Fruit fly (Drosophila melanogaster) Kc167 (cell line): ENCODE measurements around the gene CG8671.

Experiments used
- Myc ChIP-seq: fragments of >200 bp; optimal IDR thresholded peaks from 2 replicates; lab custom pipeline; 2017; ENCODE audit warnings: missing external identifiers
- Sin3A ChIP-seq: fragments of >200 bp; optimal IDR thresholded peaks from 2 replicates; lab custom pipeline; 2018; ENCODE audit warnings: missing external identifiers
- h ChIP-seq: fragments of >200 bp; optimal IDR thresholded peaks from 3 replicates; lab custom pipeline; 2018; ENCODE audit warnings: missing external identifiers
- insv ChIP-seq: fragments of >200 bp; optimal IDR thresholded peaks from 3 replicates; lab custom pipeline; 2018; ENCODE audit warnings: missing external identifiers
- psq ChIP-seq: fragments of >200 bp; optimal IDR thresholded peaks from 2 replicates; lab custom pipeline; 2017; ENCODE audit warnings: missing external identifiers
- ttk ChIP-seq: sonication (Bioruptor generic); optimal IDR thresholded peaks from 2 replicates; lab custom pipeline; 2017; ENCODE audit warnings: missing external identifiers

The CG8671 gene

dm6 chr2L:21259008-21259407 is 3.7 kb upstream of the CG8671 start:
- no peak for TF ChIP-seq Myc (lab: Kevin White, UChicago)
- TF ChIP-seq insv (lab: Kevin White, UChicago) = no peak
- no peak for TF ChIP-seq ttk (lab: Kevin White, UChicago)
- TF ChIP-seq psq (lab: Kevin White, UChicago) = no peak
- TF ChIP-seq Sin3A (lab: Kevin White, UChicago) = no peak
- no peak for TF ChIP-seq h (lab: Kevin White, UChicago)

- TF ChIP-seq ttk (lab: Kevin White, UChicago) = no peak
- TF ChIP-seq Myc (lab: Kevin White, UChicago) = no peak
- TF ChIP-seq psq (lab: Kevin White, UChicago) = no peak
These were observed 1.9 kb upstream of the CG8671 start for dm6 chr2L:21260869-21261268.

dm6 chr2L:21263470-21264146 is 852 bp downstream of the CG8671 start:
- TF ChIP-seq psq (lab: Kevin White, UChicago) (no peak), h (lab: Kevin White, UChicago) (no peak), insv (lab: Kevin White, UChicago) (no peak), Myc (lab: Kevin White, UChicago) (no peak), ttk (lab: Kevin White, UChicago) (no peak), Sin3A (lab: Kevin White, UChicago) (no peak)

DNA sequence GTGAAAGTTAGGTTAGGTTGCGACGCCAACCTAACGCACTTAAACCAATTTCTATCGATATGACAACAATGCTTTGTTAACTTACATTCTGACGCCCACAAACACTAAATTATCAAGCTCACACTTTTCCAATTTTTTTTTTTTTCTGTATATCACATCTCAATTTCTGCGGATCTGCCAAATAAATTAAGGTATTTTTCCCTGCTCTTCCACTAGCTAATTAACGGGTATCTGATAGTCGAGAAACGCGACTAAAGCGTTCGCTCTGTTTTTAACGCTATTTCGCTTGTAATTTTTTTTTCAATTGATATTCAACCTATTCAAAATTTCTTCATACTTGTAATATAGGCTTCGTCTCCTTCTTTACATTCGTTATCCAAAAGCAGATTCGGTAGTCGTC is 3.5 kb downstream of the CG8671 start:
- TF ChIP-seq ttk (lab: Kevin White, UChicago) = no peak
- TF ChIP-seq h (lab: Kevin White, UChicago) = no peak
- TF ChIP-seq insv (lab: Kevin White, UChicago) = no peak
- TF ChIP-seq Myc (lab: Kevin White, UChicago) = no peak
- no peak for TF ChIP-seq Sin3A (lab: Kevin White, UChicago)
- no peak for TF ChIP-seq psq (lab: Kevin White, UChicago)

dm6 chr2L:21268140-21268539 is 5.4 kb downstream of the CG8671 start:
- TF ChIP-seq insv (lab: Kevin White, UChicago) (no peak), psq (lab: Kevin White, UChicago) (no peak)

DNA sequence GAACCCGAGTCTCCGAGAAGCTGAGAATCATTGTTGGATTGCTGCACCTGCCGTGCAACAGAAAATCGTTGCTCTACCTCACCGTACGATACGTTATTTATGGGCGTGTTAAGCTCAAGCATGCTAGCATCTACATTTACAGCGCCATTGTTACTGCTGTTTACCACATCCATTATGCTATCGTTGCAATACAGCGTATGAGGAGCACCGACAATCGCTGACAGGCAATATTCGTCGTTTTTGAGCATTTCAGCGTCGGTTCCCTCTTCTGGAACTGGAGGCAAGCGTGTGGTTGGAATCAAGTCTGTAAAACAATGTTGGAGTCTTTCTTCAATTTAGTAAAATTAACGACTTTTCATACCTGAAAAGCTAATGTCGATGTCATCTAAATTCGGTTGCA is 26.3 kb downstream of the CG8671 start:
- TF ChIP-seq insv (lab: Kevin White, UChicago) (no peak), Sin3A (lab: Kevin White, UChicago) (no peak), h (lab: Kevin White, UChicago) (no peak), Myc (lab: Kevin White, UChicago) (no peak), ttk (lab: Kevin White, UChicago) (no peak), psq (lab: Kevin White, UChicago) (no peak)

dm6 chr2L:21290434-21290833 is 27.7 kb downstream of the CG8671 start, which contains the start of gene Gr39a:
Gene Gr39a, plus strand, starts transcription at chr2L:21290734.
- TF ChIP-seq insv (lab: Kevin White, UChicago) (no peak), Sin3A (lab: Kevin White, UChicago) (no peak), ttk (lab: Kevin White, UChicago) (no peak), psq (lab: Kevin White, UChicago) (no peak), h (lab: Kevin White, UChicago) (no peak), Myc (lab: Kevin White, UChicago) (no peak)

DNA sequence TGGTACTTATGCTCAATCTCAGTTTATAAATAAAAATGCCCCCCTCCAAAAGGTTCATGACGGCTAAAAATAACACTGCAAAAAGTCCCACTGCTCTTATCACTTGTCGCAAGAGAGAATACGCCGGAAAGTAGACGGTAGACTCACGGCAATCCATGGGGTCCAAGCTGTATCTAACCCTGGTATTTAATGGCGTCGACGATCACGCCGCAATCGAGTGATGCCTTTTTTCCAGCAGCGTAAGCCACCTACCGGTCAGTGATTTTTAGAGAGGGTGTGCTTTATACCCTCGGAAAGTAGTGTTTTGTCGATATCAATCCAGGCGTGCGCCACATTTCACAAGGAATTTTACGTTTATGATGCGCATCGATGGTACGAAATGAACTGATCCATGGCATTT is 36.8 kb downstream of the CG8671 start:
- TF ChIP-seq insv (lab: Kevin White, UChicago) (no peak), ttk (lab: Kevin White, UChicago) (no peak), h (lab: Kevin White, UChicago) (no peak), Sin3A (lab: Kevin White, UChicago) (no peak), psq (lab: Kevin White, UChicago) (no peak), Myc (lab: Kevin White, UChicago) (no peak)

DNA sequence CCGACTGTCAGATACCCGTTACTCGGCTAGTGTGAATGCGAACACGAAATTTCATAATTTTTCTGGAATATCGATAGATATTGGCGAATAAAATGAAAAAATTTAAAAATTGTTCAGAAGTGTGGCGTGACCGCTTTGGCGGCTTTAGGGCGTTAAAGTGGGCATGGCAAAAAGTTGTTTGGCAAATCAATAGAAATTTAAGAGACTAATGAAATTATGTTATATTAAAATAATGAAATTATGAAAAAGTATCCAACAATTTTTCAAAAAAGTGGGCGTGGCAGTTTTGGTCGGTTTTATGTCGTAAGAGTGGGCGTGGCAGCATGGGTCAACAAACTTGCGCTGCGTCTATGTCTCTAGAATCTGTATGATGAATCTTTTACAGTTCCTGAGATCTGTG is 39.3 kb downstream of the CG8671 start:
- TF ChIP-seq Sin3A (lab: Kevin White, UChicago) (no peak), h (lab: Kevin White, UChicago) (no peak), ttk (lab: Kevin White, UChicago) (no peak), psq (lab: Kevin White, UChicago) (no peak), Myc (lab: Kevin White, UChicago) (no peak), insv (lab: Kevin White, UChicago) (no peak)

- TF ChIP-seq psq (lab: Kevin White, UChicago) = no peak
- TF ChIP-seq insv (lab: Kevin White, UChicago) = no peak
- TF ChIP-seq ttk (lab: Kevin White, UChicago) = no peak
- TF ChIP-seq Sin3A (lab: Kevin White, UChicago) = no peak
- TF ChIP-seq Myc (lab: Kevin White, UChicago) = no peak
These were observed 41.1 kb downstream of the CG8671 start for dm6 chr2L:21303655-21304532.

DNA sequence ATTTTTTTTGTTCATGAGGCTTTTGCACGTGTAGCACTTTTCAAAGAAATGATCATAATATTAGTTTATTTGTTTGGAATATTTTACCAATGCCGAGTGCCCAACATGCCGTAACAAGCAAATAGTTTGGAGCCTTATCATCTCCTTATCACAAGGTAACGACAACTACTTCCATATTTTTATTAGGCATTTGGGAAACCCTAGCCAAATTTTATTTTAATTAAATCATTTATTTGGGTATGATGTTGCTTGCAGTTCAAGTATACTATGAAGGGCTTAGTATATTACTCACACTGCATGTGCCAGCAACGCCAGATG is 41.7 kb downstream of the CG8671 start:
- no peak for TF ChIP-seq insv (lab: Kevin White, UChicago)
- no peak for TF ChIP-seq Myc (lab: Kevin White, UChicago)
- TF ChIP-seq Sin3A (lab: Kevin White, UChicago) = no peak
- TF ChIP-seq psq (lab: Kevin White, UChicago) = no peak
- TF ChIP-seq h (lab: Kevin White, UChicago) = no peak
- TF ChIP-seq ttk (lab: Kevin White, UChicago) = no peak
